Worm (Caenorhabditis elegans) whole organism, young adult: Measurements from ENCODE around the gene F11C7.6.

Experiments
- ama-1 ChIP-seq, 3 experiments: fragments of 150-350 bp in 1 of 3; sonication (generic microtip) in 2 of 3; optimal IDR thresholded peaks; 2 replicates each; lab custom pipeline; 2014 to 2018; ENCODE audit warnings: missing biosample characterization in 2 of 3, missing genetic modification characterization in 2 of 3, missing genetic modification reagents in 2 of 3
- attf-3 ChIP-seq: fragments of 200-800 bp; sonication (Bioruptor generic); conservative IDR thresholded peaks from 2 replicates; pipeline ENCODE4 v1.3.6; 2022; ENCODE audit warnings: missing genetic modification reagents, missing genetic modification characterization, missing compliant biosample characterization
- cebp-1 ChIP-seq, 2 experiments: fragments of 200-800 bp in 1 of 2; sonication (Bioruptor generic) in 1 of 2; sonication (generic microtip) in 1 of 2; IDR thresholded peaks in 1 of 2; optimal IDR thresholded peaks in 1 of 2; 2 replicates each; pipeline versions ENCODE4 v1.3.6 to Lab custom; 2017 to 2022; ENCODE audit warnings: missing compliant biosample characterization in 2 of 2, missing genetic modification characterization in 2 of 2, mild to moderate bottlenecking in 1 of 2, missing genetic modification reagents in 1 of 2, moderate library complexity in 1 of 2
- madf-6 ChIP-seq: fragments of 200-800 bp; sonication (Bioruptor generic); IDR thresholded peaks from 2 replicates; pipeline ENCODE4 v1.3.6; 2022; ENCODE audit warnings: missing genetic modification reagents, missing genetic modification characterization, missing compliant biosample characterization

- no peak for TF ChIP-seq ama-1 (optimal IDR thresholded peaks at IDR 0.05; lab: Kevin White, UChicago)
- TF ChIP-seq ama-1 (GFP tag; optimal IDR thresholded peaks at IDR 0.05; lab: Kevin White, UChicago): no peak
- TF ChIP-seq attf-3 (GFP tag; lab: Robert Waterston, UW): no peak
- TF ChIP-seq cebp-1 (GFP tag; IDR thresholded peaks at IDR 0.05; lab: Robert Waterston, UW): no peak
- TF ChIP-seq cebp-1 (tag; optimal IDR thresholded peaks at IDR 0.05; lab: Kevin White, UChicago): no peak
- TF ChIP-seq madf-6: no peak
Observed at ce11 chrX:17379675-17380074, 21.7 kb upstream of the F11C7.6 start, which contains the start of gene F10D7.10.
